Fruit fly (Drosophila melanogaster): Measurements from ENCODE around the gene CG18749.

- TF ChIP-seq br (GFP tag; optimal IDR thresholded peaks at IDR 0.05) (no peak), Rel (GFP tag; optimal IDR thresholded peaks at IDR 0.05) (no peak), Rel (tag; optimal IDR thresholded peaks at IDR 0.05) (no peak), rgr (GFP tag; optimal IDR thresholded peaks at IDR 0.05) (no peak), h (GFP tag; optimal IDR thresholded peaks at IDR 0.05) (no peak), GATAd (GFP tag; optimal IDR thresholded peaks at IDR 0.05) (no peak), pan (optimal IDR thresholded peaks at IDR 0.05) (no peak)
Measured at dm6 chr3R:8225461-8225971, 18.3 kb upstream of the CG18749 start.

Data from whole organism, wandering third instar larva.